Worm (Caenorhabditis elegans): Measurements from ENCODE around the gene syf-2.

Gene syf-2

ce11 chrIII:7162065-7162762 is at the start of gene syf-2, which contains the start of gene K04G7.1 (continued):
- TF ChIP-seq vab-7 (GFP tag; IDR thresholded peaks at IDR 0.05): peak; percentile 47; the same call in 1 of the 2 replicates
- no peak for TF ChIP-seq snpc-1.2 (GFP tag; IDR thresholded peaks at IDR 0.05)
- TF ChIP-seq unc-130 (GFP tag; optimal IDR thresholded peaks at IDR 0.05): peak; percentile 76
- peak; percentile 28 for TF ChIP-seq nhr-48 (tag; optimal IDR thresholded peaks at IDR 0.05)
- peak; percentile 83 for TF ChIP-seq hmg-1.1 (GFP tag; IDR thresholded peaks at IDR 0.05)
- no peak for TF ChIP-seq ces-1 (GFP tag; optimal IDR thresholded peaks at IDR 0.05)
- TF ChIP-seq ceh-28 (tag; optimal IDR thresholded peaks at IDR 0.05): no peak
- TF ChIP-seq nhr-28 (tag; optimal IDR thresholded peaks at IDR 0.05): peak; percentile 76
- peak; percentile 67; the same call in 1 of the 2 replicates for TF ChIP-seq egl-43 (GFP tag; IDR thresholded peaks at IDR 0.05)
- TF ChIP-seq R02D3.7 (tag; optimal IDR thresholded peaks at IDR 0.05): no peak
- no peak for TF ChIP-seq fos-1 (tag; optimal IDR thresholded peaks at IDR 0.05)
- TF ChIP-seq arid-1 (GFP tag; conservative IDR thresholded peaks at IDR 0.05): peak; percentile 78
- TF ChIP-seq rbr-2 (tag; optimal IDR thresholded peaks at IDR 0.05): peak; percentile 87
- TF ChIP-seq nhr-76 (tag; optimal IDR thresholded peaks at IDR 0.05): no peak
- TF ChIP-seq lin-1 (GFP tag; IDR thresholded peaks at IDR 0.05): peak; percentile 63
- TF ChIP-seq zfp-3 (GFP tag; conservative IDR thresholded peaks at IDR 0.05): peak; percentile 81
- TF ChIP-seq aha-1 (tag): peak; percentile 87
- TF ChIP-seq set-16 (GFP tag; IDR thresholded peaks at IDR 0.05): peak; percentile 27; the same call in 1 of the 2 replicates
- TF ChIP-seq unc-62 (GFP tag; optimal IDR thresholded peaks at IDR 0.05 in 1 of 2): peak in 1 of 2 experiments; percentile 62
- no peak for TF ChIP-seq unc-62 (tag; optimal IDR thresholded peaks at IDR 0.05)
- peak; percentile 45 for TF ChIP-seq nhr-25 (tag; optimal IDR thresholded peaks at IDR 0.05; ENCODE audit: borderline replicate concordance, insufficient read depth)
- TF ChIP-seq nhr-42 (GFP tag; IDR thresholded peaks at IDR 0.05): peak; percentile 86
- TF ChIP-seq ceh-62 (tag; optimal IDR thresholded peaks at IDR 0.05): no peak
- no peak for TF ChIP-seq ztf-11 (tag; optimal IDR thresholded peaks at IDR 0.05)
- no peak for TF ChIP-seq F26F4.8 (GFP tag; conservative IDR thresholded peaks at IDR 0.05)
- TF ChIP-seq F49E8.2 (tag; optimal IDR thresholded peaks at IDR 0.05; ENCODE audit: borderline replicate concordance): peak; percentile 6
- TF ChIP-seq hlh-11 (tag; optimal IDR thresholded peaks at IDR 0.05): peak; percentile 91
- peak; percentile 48 for TF ChIP-seq nhr-102 (tag; optimal IDR thresholded peaks at IDR 0.05)
- peak; percentile 14 to 26 for TF ChIP-seq daf-16 (GFP tag; optimal IDR thresholded peaks at IDR 0.05)
- TF ChIP-seq daf-16 (tag; optimal IDR thresholded peaks at IDR 0.05): peak; percentile 65
- no peak for TF ChIP-seq unc-39 (tag; optimal IDR thresholded peaks at IDR 0.05)
- no peak for TF ChIP-seq attf-4 (tag; optimal IDR thresholded peaks at IDR 0.05)
- TF ChIP-seq lin-15B (tag; optimal IDR thresholded peaks at IDR 0.05): peak; percentile 79
- peak; percentile 47 to 96 for TF ChIP-seq lsy-2 (tag; optimal IDR thresholded peaks at IDR 0.05)
- TF ChIP-seq zip-11 (GFP tag; IDR thresholded peaks at IDR 0.05): no peak

- peak; percentile 35 for TF ChIP-seq mes-2 (tag; optimal IDR thresholded peaks at IDR 0.05; ENCODE audit: poor library complexity, severe bottlenecking)
- TF ChIP-seq ceh-82 (tag; optimal IDR thresholded peaks at IDR 0.05): no peak
- TF ChIP-seq dmd-8 (GFP tag; IDR thresholded peaks at IDR 0.05): no peak
- peak in 1 of 2 experiments; percentile 76 for TF ChIP-seq unc-62 (GFP tag; optimal IDR thresholded peaks at IDR 0.05 in 1 of 2)
- no peak for TF ChIP-seq unc-62 (tag; optimal IDR thresholded peaks at IDR 0.05)
- no peak for TF ChIP-seq unc-130 (GFP tag; optimal IDR thresholded peaks at IDR 0.05)
- peak; percentile 90 for TF ChIP-seq aha-1 (tag)
- no peak for TF ChIP-seq nhr-77 (tag; optimal IDR thresholded peaks at IDR 0.05)
- TF ChIP-seq T20F7.1 (GFP tag; optimal IDR thresholded peaks at IDR 0.05): no peak
- TF ChIP-seq egl-43 (GFP tag; IDR thresholded peaks at IDR 0.05): no peak
These were observed 48.6 kb upstream of the syf-2 start for ce11 chrIII:7210486-7210885.

Measured in whole organism, L4 larva.